ENCODE assay signal across 2 fruit fly cellular contexts in genomic region chrX:7137423-7137822, dm6.
A peak's percentile ranks its signal among the peaks of the same experiment; 100 is the strongest.
TF ChIP-seq lines count a peak whose summit lies in the region.

Cph (plus strand) TSS chrX:7137723.

TF ChIP-seq in whole organism, adult, 20 proteins besides CTCF, POLR2A, EP300 and RAD21:
- no peak for TF ChIP-seq CG5204 (GFP tag; optimal IDR thresholded peaks at IDR 0.05; lab: Kevin White, UChicago)
- TF ChIP-seq pad (GFP tag; optimal IDR thresholded peaks at IDR 0.05; lab: Kevin White, UChicago): no peak
- peak; percentile 71 for TF ChIP-seq ovo (GFP tag; optimal IDR thresholded peaks at IDR 0.05; lab: Kevin White, UChicago)

TF ChIP-seq in whole organism, prepupa, 60 proteins besides CTCF, POLR2A, EP300 and RAD21:
- TF ChIP-seq svp (GFP tag; lab: Kevin White, UChicago) (peak; percentile 19), CG34406 (GFP tag; optimal IDR thresholded peaks at IDR 0.05; lab: Kevin White, UChicago) (no peak)
